Worm (Caenorhabditis elegans) whole organism, midembryonic: ENCODE measurements around the gene fbxa-210.

Source experiments
- klf-2 ChIP-seq: fragments of 200-800 bp; sonication (Bioruptor generic); conservative IDR thresholded peaks from 2 replicates; pipeline ENCODE4 v1.3.6; 2022; ENCODE audit warnings: missing genetic modification reagents, missing genetic modification characterization, missing compliant biosample characterization
- med-1 ChIP-seq: sonication (generic microtip); optimal IDR thresholded peaks from 2 replicates; lab custom pipeline; 2017; ENCODE audit warnings: missing genetic modification characterization, mild to moderate bottlenecking, missing compliant biosample characterization, antibody characterized with exemption, missing genetic modification reagents; ENCODE audit not compliant: insufficient read depth

ce11 chrV:18098387-18098786, 26.8 kb upstream of the fbxa-210 start, which contains the start of gene par-4:
- no peak for TF ChIP-seq klf-2 (GFP tag; lab: Robert Waterston, UW)
- TF ChIP-seq med-1: no peak
